Fruit fly (Drosophila melanogaster): Measurements from ENCODE around the gene CG34173.

- TF ChIP-seq CG14667 (GFP tag; IDR thresholded peaks at IDR 0.05) (no peak), CG16813 (GFP tag; IDR thresholded peaks at IDR 0.05; ENCODE audit: partially characterized antibody) (no peak), cad (GFP tag; optimal IDR thresholded peaks at IDR 0.05) (no peak), CG4404 (GFP tag; IDR thresholded peaks at IDR 0.05) (no peak), Bgb (GFP tag; IDR thresholded peaks at IDR 0.05; ENCODE audit: partially characterized antibody) (no peak), zfh1 (GFP tag; IDR thresholded peaks at IDR 0.05) (no peak), CG16815 (GFP tag; optimal IDR thresholded peaks at IDR 0.05) (no peak), Dll (GFP tag; IDR thresholded peaks at IDR 0.05; ENCODE audit: partially characterized antibody) (no peak)
Observed at dm6 chr2L:22065243-22065642, 11.1 kb upstream of the CG34173 start, which contains the start of gene CG42597.

All from whole organism, embryonic.